Worm (Caenorhabditis elegans): ENCODE data around the gene R10E4.1.

- TF ChIP-seq tab-1 (GFP tag; IDR thresholded peaks at IDR 0.05): no peak
- TF ChIP-seq klf-2 (GFP tag; conservative IDR thresholded peaks at IDR 0.05): no peak
Measured at ce11 chrIII:4243461-4243860, 26.1 kb upstream of the R10E4.1 start, which contains the start of gene mrpl-21.

All from whole organism, midembryonic.